Worm (Caenorhabditis elegans) whole organism, early embryonic: ENCODE measurements around the gene nlp-7.

Source experiments
- B0310.2 ChIP-seq: sonication (generic microtip); optimal IDR thresholded peaks from 2 replicates; lab custom pipeline; 2016; ENCODE audit warnings: mild to moderate bottlenecking, missing genetic modification characterization, missing compliant biosample characterization
- F13C5.2 ChIP-seq: sonication (generic microtip); optimal IDR thresholded peaks from 2 replicates; lab custom pipeline; 2017; ENCODE audit warnings: mild to moderate bottlenecking, missing genetic modification characterization, inconsistent platforms, missing compliant biosample characterization
- aly-1 ChIP-seq: sonication (generic microtip); optimal IDR thresholded peaks from 2 replicates; lab custom pipeline; 2016; ENCODE audit warnings: missing genetic modification characterization, missing compliant biosample characterization
- ama-1 ChIP-seq: fragments of 150-350 bp; optimal IDR thresholded peaks from 2 replicates; lab custom pipeline; 2014
- ceh-13 ChIP-seq: fragments of 200-800 bp; sonication (Bioruptor generic); optimal IDR thresholded peaks from 2 replicates; lab custom pipeline; 2018; ENCODE audit warnings: mild to moderate bottlenecking, missing genetic modification characterization, missing compliant biosample characterization
- ceh-36 ChIP-seq: sonication (generic microtip); optimal IDR thresholded peaks from 2 replicates; lab custom pipeline; 2016; ENCODE audit warnings: missing genetic modification characterization, inconsistent platforms, missing compliant biosample characterization
- ets-7 ChIP-seq: sonication (generic microtip); optimal IDR thresholded peaks from 2 replicates; lab custom pipeline; 2016; ENCODE audit warnings: missing genotype, missing genetic modification characterization, missing compliant biosample characterization
- flt-1 ChIP-seq: fragments of 200-800 bp; sonication (Bioruptor generic); IDR thresholded peaks from 2 replicates; pipeline ENCODE4 v1.3.6; 2022; ENCODE audit warnings: missing genetic modification characterization, missing compliant biosample characterization
- hmbx-1 ChIP-seq: sonication (generic microtip); optimal IDR thresholded peaks from 2 replicates; lab custom pipeline; 2016; ENCODE audit warnings: mild to moderate bottlenecking, missing genetic modification characterization, missing compliant biosample characterization
- hmg-4 ChIP-seq: fragments of 200-800 bp; sonication (Bioruptor generic); optimal IDR thresholded peaks from 2 replicates; lab custom pipeline; 2018; ENCODE audit warnings: mild to moderate bottlenecking, missing genetic modification characterization, missing compliant biosample characterization
- hnd-1 ChIP-seq: sonication (generic microtip); optimal IDR thresholded peaks from 2 replicates; lab custom pipeline; 2016; ENCODE audit warnings: missing genetic modification characterization, missing compliant biosample characterization
- pes-1 ChIP-seq: fragments of 200-800 bp; sonication (Bioruptor generic); IDR thresholded peaks from 2 replicates; pipeline ENCODE4 v1.3.6; 2022; ENCODE audit warnings: missing genetic modification reagents, missing genetic modification characterization, missing compliant biosample characterization
- scrt-1 ChIP-seq: fragments of 200-800 bp; sonication (Bioruptor generic); IDR thresholded peaks from 2 replicates; pipeline ENCODE4 v1.3.6; 2022; ENCODE audit warnings: missing genetic modification characterization, missing compliant biosample characterization
- sea-1 ChIP-seq: fragments of 200-800 bp; sonication (Bioruptor generic); conservative IDR thresholded peaks from 2 replicates; pipeline ENCODE4 v1.3.6; 2022; ENCODE audit warnings: missing genetic modification characterization, missing compliant biosample characterization
- tbx-11 ChIP-seq: fragments of 200-800 bp; sonication (Bioruptor generic); IDR thresholded peaks from 2 replicates; pipeline ENCODE4 v1.3.6; 2022; ENCODE audit warnings: missing genetic modification characterization, missing compliant biosample characterization
- tbx-37 ChIP-seq: fragments of 200-800 bp; sonication (Bioruptor generic); conservative IDR thresholded peaks from 2 replicates; pipeline ENCODE4 v1.3.6; 2022; ENCODE audit warnings: missing genetic modification reagents, missing genetic modification characterization, missing compliant biosample characterization
- tra-4 ChIP-seq: sonication (generic microtip); optimal IDR thresholded peaks from 2 replicates; lab custom pipeline; 2017; ENCODE audit warnings: missing genetic modification characterization, missing compliant biosample characterization

nlp-7 gene

ce11 chrX:8592881-8593280, at the start of gene nlp-7:
Gene nlp-7 (plus strand): TSS chrX:8593181.
- no peak for TF ChIP-seq tbx-37 (GFP tag; lab: Robert Waterston, UW)

DNA sequence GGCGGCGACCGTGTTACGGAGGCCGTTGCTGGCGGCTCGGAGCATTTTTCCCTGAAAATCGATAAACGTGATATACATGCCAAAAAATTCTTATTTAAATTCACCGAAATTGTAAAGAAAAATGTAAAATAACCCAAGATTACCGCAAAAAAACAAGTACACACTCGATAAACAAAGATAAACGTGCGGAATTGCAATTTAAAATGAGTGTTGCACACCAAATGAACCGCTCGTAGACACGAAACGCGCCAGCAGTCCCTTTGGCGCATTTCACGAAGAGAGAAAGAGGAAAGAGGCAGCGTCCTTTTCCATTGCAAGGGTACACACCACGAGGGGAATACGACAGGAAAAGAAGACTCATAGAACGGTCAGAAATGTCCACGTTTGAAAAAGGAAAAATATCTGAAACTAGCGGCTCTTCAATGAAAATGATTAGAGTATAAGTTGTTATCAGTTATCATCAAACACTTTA, 47.0 kb upstream of the nlp-7 start, which contains the start of gene sdha-1:
TSS of gene sdha-1 (minus strand) at position 51 of the 472 bp plus-strand sequence.
- TF ChIP-seq pes-1 (GFP tag; lab: Robert Waterston, UW) (no peak), F13C5.2 (tag; lab: Kevin White, UChicago) (peak; percentile 43), aly-1 (tag; lab: Kevin White, UChicago) (no peak), ceh-36 (tag; lab: Kevin White, UChicago) (no peak), flt-1 (no peak), hmg-4 (GFP tag; lab: Kevin White, UChicago) (peak; percentile 31), tbx-37 (GFP tag; lab: Robert Waterston, UW) (0 out of 2 replicates have a peak, but pooled peaks have one; percentile 13), tbx-11 (GFP tag; lab: Robert Waterston, UW) (0 out of 2 replicates have a peak, but pooled peaks have one; percentile 22)

DNA sequence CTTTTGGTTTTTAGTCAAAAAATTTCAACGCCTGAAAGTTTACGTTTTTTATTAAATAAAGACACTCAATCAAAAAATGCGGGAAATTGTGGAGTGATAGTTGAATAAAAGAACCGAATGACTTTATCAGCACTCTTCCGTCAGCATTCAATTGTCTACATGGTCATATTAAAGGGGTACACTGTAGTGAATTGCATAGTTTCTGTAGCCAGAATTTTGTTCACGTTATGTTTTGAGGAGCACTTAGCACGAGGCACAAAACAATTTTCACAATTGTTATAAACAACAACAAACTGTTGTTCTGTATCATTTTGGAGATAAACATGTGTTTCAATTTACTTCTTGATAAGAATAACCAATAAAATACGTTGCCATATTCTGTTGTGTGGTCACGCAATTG, 44.0 kb upstream of the nlp-7 start, which contains the start of gene D2021.4:
TSS of gene D2021.4 (minus strand) at position 48 of the 400 bp plus-strand sequence.
- no peak for TF ChIP-seq ama-1 (lab: Kevin White, UChicago)
- no peak for TF ChIP-seq ets-7 (tag; lab: Kevin White, UChicago)
- TF ChIP-seq hmg-4 (GFP tag; lab: Kevin White, UChicago): no peak
- TF ChIP-seq tbx-11 (GFP tag; lab: Robert Waterston, UW): no peak
- no peak for TF ChIP-seq F13C5.2 (tag; lab: Kevin White, UChicago)
- TF ChIP-seq tbx-37 (GFP tag; lab: Robert Waterston, UW): no peak
- TF ChIP-seq aly-1 (tag; lab: Kevin White, UChicago): no peak
- no peak for TF ChIP-seq ceh-36 (tag; lab: Kevin White, UChicago)
- TF ChIP-seq ceh-13 (GFP tag; lab: Kevin White, UChicago): no peak

DNA sequence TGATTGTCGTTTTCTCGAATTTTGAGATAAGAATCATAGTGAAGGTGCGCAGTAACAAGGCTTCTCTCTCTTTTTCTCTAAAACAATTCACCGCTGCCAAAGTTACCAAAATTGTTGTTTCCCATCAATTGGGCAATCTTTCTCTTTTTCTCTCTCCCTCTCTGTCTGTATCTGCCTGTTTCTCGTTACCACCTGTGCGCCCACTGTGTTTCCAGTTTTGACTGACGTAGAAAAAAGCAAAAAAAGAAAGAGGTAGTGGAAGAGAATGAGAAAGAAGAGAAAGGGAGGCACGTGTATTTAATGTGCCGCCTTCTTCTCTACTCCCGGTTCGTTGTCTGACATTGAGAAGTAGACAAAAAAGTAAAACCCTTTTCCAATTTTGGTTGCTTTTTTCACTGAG, 42.9 kb upstream of the nlp-7 start:
- no peak for TF ChIP-seq tbx-37 (GFP tag; lab: Robert Waterston, UW)
- TF ChIP-seq F13C5.2 (tag; lab: Kevin White, UChicago): no peak
- TF ChIP-seq tra-4 (tag; lab: Kevin White, UChicago): no peak
- no peak for TF ChIP-seq hmg-4 (GFP tag; lab: Kevin White, UChicago)
- no peak for TF ChIP-seq ceh-36 (tag; lab: Kevin White, UChicago)
- no peak for TF ChIP-seq B0310.2 (tag; lab: Kevin White, UChicago)
- TF ChIP-seq hmbx-1 (tag; lab: Kevin White, UChicago): no peak
- no peak for TF ChIP-seq flt-1
- TF ChIP-seq ama-1 (lab: Kevin White, UChicago): no peak

- TF ChIP-seq flt-1: no peak
- no peak for TF ChIP-seq ceh-13 (GFP tag; lab: Kevin White, UChicago)
- peak; percentile 31 for TF ChIP-seq F13C5.2 (tag; lab: Kevin White, UChicago)
- 0 out of 2 replicates have a peak, but pooled peaks have one; percentile 18 for TF ChIP-seq tbx-11 (GFP tag; lab: Robert Waterston, UW)
- TF ChIP-seq hmg-4 (GFP tag; lab: Kevin White, UChicago): peak; percentile 53
- no peak for TF ChIP-seq pes-1 (GFP tag; lab: Robert Waterston, UW)
- no peak for TF ChIP-seq hmbx-1 (tag; lab: Kevin White, UChicago)
Observed at ce11 chrX:8551687-8552327, 41.2 kb upstream of the nlp-7 start, which contains the start of gene dhhc-14. Gene dhhc-14 (plus strand): TSS chrX:8552277.

ce11 chrX:8554029-8554428, 39.0 kb upstream of the nlp-7 start:
- TF ChIP-seq aly-1 (tag; lab: Kevin White, UChicago) (no peak), tra-4 (tag; lab: Kevin White, UChicago) (no peak), ets-7 (tag; lab: Kevin White, UChicago) (no peak), pes-1 (GFP tag; lab: Robert Waterston, UW) (no peak), hmbx-1 (tag; lab: Kevin White, UChicago) (no peak), tbx-37 (GFP tag; lab: Robert Waterston, UW) (no peak), tbx-11 (GFP tag; lab: Robert Waterston, UW) (no peak), hmg-4 (GFP tag; lab: Kevin White, UChicago) (no peak), F13C5.2 (tag; lab: Kevin White, UChicago) (no peak), B0310.2 (tag; lab: Kevin White, UChicago) (no peak), scrt-1 (GFP tag; lab: Robert Waterston, UW) (no peak), ceh-13 (GFP tag; lab: Kevin White, UChicago) (no peak), hnd-1 (tag; lab: Kevin White, UChicago) (no peak), flt-1 (no peak), ama-1 (lab: Kevin White, UChicago) (no peak), sea-1 (GFP tag; lab: Robert Waterston, UW) (no peak), ceh-36 (tag; lab: Kevin White, UChicago) (no peak)

DNA sequence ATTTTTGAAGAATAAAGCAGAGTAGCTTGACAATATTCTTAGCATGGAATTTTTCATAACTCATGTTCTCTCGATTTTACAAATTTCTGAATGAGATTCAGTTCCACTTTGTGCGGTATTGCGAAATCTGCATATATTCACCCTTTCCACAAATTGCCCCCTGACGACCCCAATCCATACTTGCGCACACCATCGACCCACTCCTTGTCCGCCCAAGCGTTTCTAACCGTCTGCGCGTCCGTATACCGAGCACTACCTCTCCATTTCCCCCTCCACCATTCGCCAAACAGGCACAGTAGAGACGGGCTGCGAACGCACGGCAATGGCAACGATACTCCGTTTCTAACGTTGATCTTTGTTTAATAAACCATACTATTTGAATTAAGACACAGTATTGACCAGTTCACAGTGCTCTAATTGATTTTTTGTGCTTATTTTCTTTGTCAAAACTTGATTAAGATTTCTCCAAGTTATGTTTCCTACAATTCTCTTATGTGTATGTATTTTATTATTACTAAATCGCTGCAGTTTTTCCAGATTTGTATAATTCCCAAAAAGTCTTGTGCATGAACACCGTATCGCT, 36.3 kb upstream of the nlp-7 start, which contains the start of gene utx-1:
TSS of gene utx-1 (plus strand) at position 533 of the 583 bp plus-strand sequence.
- TF ChIP-seq ceh-36 (tag; lab: Kevin White, UChicago) (no peak), hnd-1 (tag; lab: Kevin White, UChicago) (no peak), aly-1 (tag; lab: Kevin White, UChicago) (peak; percentile 43), F13C5.2 (tag; lab: Kevin White, UChicago) (peak; percentile 45), hmg-4 (GFP tag; lab: Kevin White, UChicago) (peak; percentile 43), ama-1 (lab: Kevin White, UChicago) (no peak)
